Worm (Caenorhabditis elegans) whole organism, young adult: ENCODE results near the gene sri-7.

Experiments used
- bed-2 ChIP-seq: fragments of 200-800 bp; sonication (Bioruptor generic); IDR thresholded peaks from 2 replicates; pipeline ENCODE4 v1.3.6; 2022; ENCODE audit warnings: missing genetic modification reagents, missing genetic modification characterization, missing compliant biosample characterization
- ceh-91 ChIP-seq: fragments of 200-800 bp; sonication (Bioruptor generic); IDR thresholded peaks from 2 replicates; pipeline ENCODE4 v1.3.6; 2022; ENCODE audit warnings: missing genetic modification reagents, missing genetic modification characterization, missing compliant biosample characterization
- gei-17 ChIP-seq: fragments of 200-800 bp; sonication (Bioruptor generic); optimal IDR thresholded peaks from 2 replicates; lab custom pipeline; 2018; ENCODE audit warnings: mild to moderate bottlenecking, missing genetic modification characterization, missing compliant biosample characterization
- pbrm-1 ChIP-seq: fragments of 200-800 bp; sonication (Bioruptor generic); IDR thresholded peaks from 2 replicates; pipeline ENCODE4 v1.3.6; 2022; ENCODE audit warnings: missing genetic modification reagents, missing genetic modification characterization, missing compliant biosample characterization
- unc-62 ChIP-seq: fragments of 150-350 bp; optimal IDR thresholded peaks from 2 replicates; lab custom pipeline; 2014; ENCODE audit warnings: missing biosample characterization, missing genetic modification reagents, missing genetic modification characterization

DNA sequence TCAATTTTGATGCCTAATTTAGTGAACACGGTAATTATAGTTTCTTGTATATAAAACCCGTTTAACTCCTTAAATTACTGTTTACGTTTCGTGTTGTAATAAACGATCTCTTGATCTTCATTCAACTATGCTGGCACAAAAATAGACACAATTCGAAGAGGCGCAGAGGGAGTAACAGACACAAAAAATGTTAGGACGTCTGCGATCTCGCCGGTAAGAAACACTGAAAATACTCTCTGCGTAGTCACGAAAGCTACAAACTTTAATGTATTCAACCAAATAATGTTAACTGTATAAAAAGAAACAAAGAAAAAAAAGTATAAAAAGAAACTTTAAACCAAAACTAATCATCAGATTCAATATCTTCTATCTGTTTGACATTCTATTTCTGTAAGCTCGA, 19.3 kb upstream of the sri-7 start, which contains the start of gene dhs-23:
- TF ChIP-seq unc-62 (GFP tag; lab: Kevin White, UChicago) (no peak), gei-17 (GFP tag; lab: Kevin White, UChicago) (no peak), bed-2 (GFP tag; lab: Robert Waterston, UW) (no peak), ceh-91 (GFP tag; lab: Robert Waterston, UW) (no peak), pbrm-1 (GFP tag; lab: Robert Waterston, UW) (no peak)
